Fruit fly (Drosophila melanogaster): ENCODE results near the gene t-cup.

DNA sequence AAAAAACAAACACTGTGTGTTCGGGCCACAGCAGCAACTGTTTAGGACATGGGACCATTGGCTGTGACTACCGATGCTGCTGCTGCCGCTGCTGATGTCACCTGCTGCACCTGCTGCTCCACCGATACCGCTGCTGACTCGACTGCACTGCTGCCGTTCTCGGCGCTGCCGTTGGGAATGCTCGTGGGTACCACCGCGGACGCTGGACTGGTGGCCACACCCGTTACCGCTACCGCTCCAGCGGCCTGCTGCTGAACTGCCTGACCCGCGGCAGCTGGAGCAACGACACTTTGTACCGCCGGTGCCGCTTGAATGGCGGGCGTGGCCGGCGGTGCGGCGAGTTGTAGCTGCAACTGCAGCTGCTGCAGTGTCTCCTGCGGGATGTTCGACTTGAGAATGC is 39.4 kb downstream of the t-cup start:
- TF ChIP-seq insv (optimal IDR thresholded peaks at IDR 0.05) = no peak
- no peak for TF ChIP-seq h (optimal IDR thresholded peaks at IDR 0.05)
- TF ChIP-seq psq (optimal IDR thresholded peaks at IDR 0.05) = no peak

All from Kc167 (cell line).